Worm (Caenorhabditis elegans): ENCODE measurements around the gene K02E2.11.

DNA sequence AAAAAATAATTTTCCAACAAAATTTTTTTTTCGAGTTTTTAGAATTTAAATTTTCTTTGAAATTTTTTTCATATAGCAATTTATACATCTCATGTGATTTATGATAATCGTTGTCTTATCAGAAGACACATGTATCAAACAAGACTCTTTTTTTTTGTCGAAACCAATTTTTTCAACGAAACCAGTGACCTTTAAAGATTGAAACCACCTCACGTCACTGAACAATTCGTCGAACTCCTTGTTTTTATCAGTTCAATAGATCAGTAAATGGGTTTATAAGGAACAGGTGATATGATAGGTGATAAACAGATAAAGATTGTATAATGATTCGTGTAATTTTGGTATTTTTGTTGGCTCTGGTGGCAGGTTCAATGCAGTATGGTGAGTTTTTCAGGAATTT, 10.7 kb downstream of the K02E2.11 start, which contains the start of gene cnc-7:
- no peak for TF ChIP-seq nhr-90 (tag; optimal IDR thresholded peaks at IDR 0.05; ENCODE audit: poor library complexity)
- no peak for TF ChIP-seq mep-1 (tag; optimal IDR thresholded peaks at IDR 0.05)
- TF ChIP-seq lin-39 (tag; optimal IDR thresholded peaks at IDR 0.05) = no peak
- TF ChIP-seq lir-3 (tag; optimal IDR thresholded peaks at IDR 0.05; ENCODE audit: poor library complexity) = no peak
- no peak for TF ChIP-seq nhr-11 (tag; optimal IDR thresholded peaks at IDR 0.05)
- no peak for TF ChIP-seq ztf-4 (tag; optimal IDR thresholded peaks at IDR 0.05)
- TF ChIP-seq skn-1 (tag; optimal IDR thresholded peaks at IDR 0.05) = no peak
- no peak for TF ChIP-seq isw-1 (GFP tag; IDR thresholded peaks at IDR 0.05)
- TF ChIP-seq nhr-77 (tag; optimal IDR thresholded peaks at IDR 0.05) = no peak
- TF ChIP-seq unc-62 (GFP tag; optimal IDR thresholded peaks at IDR 0.05) = no peak
- TF ChIP-seq sox-4 (tag; optimal IDR thresholded peaks at IDR 0.05) = no peak
- TF ChIP-seq elt-2 (tag; optimal IDR thresholded peaks at IDR 0.05) = no peak
- no peak for TF ChIP-seq tbx-2 (tag; optimal IDR thresholded peaks at IDR 0.05)
- no peak for TF ChIP-seq tlp-1 (tag; optimal IDR thresholded peaks at IDR 0.05)
